Worm (Caenorhabditis elegans): ENCODE measurements around the gene vha-20.

Gene vha-20

DNA sequence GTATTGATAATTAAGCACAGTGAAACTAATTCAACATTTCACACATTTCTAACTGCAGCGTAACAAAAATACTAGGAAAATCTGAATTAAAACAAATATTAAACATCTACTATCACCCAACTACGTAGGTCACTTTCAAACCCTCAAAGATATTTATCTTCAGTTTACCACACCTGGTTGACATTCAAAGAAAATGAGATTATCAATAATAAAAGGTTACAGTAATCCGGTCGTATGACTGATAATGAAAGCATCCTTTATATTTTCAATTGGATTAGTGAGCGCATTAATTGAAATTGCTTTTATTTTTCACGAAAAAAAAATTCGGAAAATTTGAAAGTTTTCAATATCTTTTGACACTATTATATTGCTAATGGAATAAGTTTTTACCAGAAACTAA, 18.2 kb upstream of the vha-20 start:
- TF ChIP-seq F33H1.4 (GFP tag; IDR thresholded peaks at IDR 0.05) (no peak), bed-1 (GFP tag; IDR thresholded peaks at IDR 0.05) (no peak), ceh-40 (GFP tag; IDR thresholded peaks at IDR 0.05) (no peak), ekl-4 (GFP tag; IDR thresholded peaks at IDR 0.05) (no peak)

DNA sequence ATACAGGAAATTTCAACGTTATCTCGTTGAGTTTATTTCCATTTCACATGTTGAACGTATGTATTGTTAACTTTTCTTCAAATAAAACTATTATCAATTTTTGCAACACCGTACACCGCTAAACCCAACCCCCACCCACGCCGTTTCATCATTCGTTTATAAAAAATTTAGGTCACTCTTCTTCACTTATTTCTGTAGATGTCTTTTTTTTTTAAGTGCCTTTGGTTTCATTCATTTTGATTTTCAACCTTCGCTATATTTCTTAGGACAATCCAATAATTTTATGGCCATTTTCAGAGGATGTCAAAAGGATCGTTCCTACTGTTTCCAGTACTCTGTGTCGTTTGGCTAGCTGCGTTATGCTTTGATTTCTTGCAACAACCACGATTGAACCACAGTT, 15.8 kb upstream of the vha-20 start, which contains the start of gene C37E2.3:
Gene C37E2.3 (plus strand): TSS at position 301 of the 400 bp plus-strand sequence.
- no peak for TF ChIP-seq nhr-120 (GFP tag; IDR thresholded peaks at IDR 0.05)
- TF ChIP-seq tlf-1 (GFP tag; optimal IDR thresholded peaks at IDR 0.05), result no peak
- TF ChIP-seq attf-5 (GFP tag; optimal IDR thresholded peaks at IDR 0.05), result no peak
- no peak for TF ChIP-seq attf-6 (GFP tag; IDR thresholded peaks at IDR 0.05)
- TF ChIP-seq mes-4 (tag; optimal IDR thresholded peaks at IDR 0.05), result no peak
- TF ChIP-seq lsl-1 (GFP tag; optimal IDR thresholded peaks at IDR 0.05), result no peak
- TF ChIP-seq rpc-1 (optimal IDR thresholded peaks at IDR 0.05), result no peak
- TF ChIP-seq rpc-1 (tag; optimal IDR thresholded peaks at IDR 0.05), result no peak
- TF ChIP-seq ccch-3 (GFP tag; optimal IDR thresholded peaks at IDR 0.05), result no peak
- no peak for TF ChIP-seq madf-8 (GFP tag; conservative IDR thresholded peaks at IDR 0.05)
- no peak for TF ChIP-seq lsy-27 (tag; optimal IDR thresholded peaks at IDR 0.05; ENCODE audit: borderline replicate concordance, insufficient read depth)

DNA sequence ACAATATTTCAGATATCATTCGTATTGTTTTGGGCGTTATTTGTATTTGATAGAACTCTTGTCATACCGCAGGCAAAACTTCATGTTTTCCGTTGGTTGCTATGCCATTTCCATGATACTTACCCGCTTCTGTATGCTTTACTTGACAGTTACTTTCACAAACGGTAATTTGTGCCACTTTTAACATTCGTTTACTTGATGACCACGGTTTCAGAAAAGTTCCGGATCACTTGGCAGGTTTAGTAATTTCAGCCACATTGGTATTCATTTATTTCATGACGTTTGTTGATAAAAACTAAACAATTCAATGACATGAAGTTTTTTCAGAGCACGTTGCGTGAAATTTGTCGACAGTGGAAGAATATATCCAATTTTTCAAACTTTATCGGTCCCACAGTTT, 15.2 kb upstream of the vha-20 start:
- TF ChIP-seq attf-6 (GFP tag; IDR thresholded peaks at IDR 0.05) (no peak), F57A8.1 (GFP tag; optimal IDR thresholded peaks at IDR 0.05) (no peak), nhr-27 (tag; optimal IDR thresholded peaks at IDR 0.05) (no peak), hlh-26 (GFP tag; conservative IDR thresholded peaks at IDR 0.05) (no peak), ceh-100 (GFP tag; IDR thresholded peaks at IDR 0.05) (no peak), ceh-91 (GFP tag; IDR thresholded peaks at IDR 0.05) (no peak), K11D2.4 (GFP tag; IDR thresholded peaks at IDR 0.05) (no peak), ztf-26 (tag; optimal IDR thresholded peaks at IDR 0.05) (no peak)

DNA sequence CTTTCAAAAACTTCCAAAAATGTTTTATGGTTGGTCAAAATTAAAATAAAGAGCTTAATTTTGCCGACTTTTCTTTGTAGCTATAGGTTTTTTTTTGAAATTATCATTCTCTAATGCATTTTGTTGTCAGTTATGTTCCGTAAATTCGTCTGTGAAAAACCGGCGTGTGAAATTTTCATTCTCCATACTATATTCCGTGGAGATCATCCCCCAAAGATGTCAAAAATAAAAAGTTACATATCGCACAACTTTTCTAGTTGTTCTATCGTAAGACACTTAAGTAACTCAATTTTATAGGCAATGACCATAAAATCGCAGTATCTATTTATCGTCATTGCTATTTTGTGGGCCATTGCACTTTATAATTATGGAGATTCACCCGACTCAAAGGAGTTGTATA, 14.4 kb upstream of the vha-20 start, which contains the start of gene C37E2.10:
Gene C37E2.10 (plus strand): TSS at position 301 of the 400 bp plus-strand sequence.
- TF ChIP-seq somi-1 (GFP tag; optimal IDR thresholded peaks at IDR 0.05) (no peak), Y53F4B.3 (GFP tag; IDR thresholded peaks at IDR 0.05) (no peak), sea-2 (GFP tag; IDR thresholded peaks at IDR 0.05) (no peak), ztf-18 (tag; optimal IDR thresholded peaks at IDR 0.05) (no peak), nhr-27 (tag; optimal IDR thresholded peaks at IDR 0.05) (no peak), ceh-27 (GFP tag; optimal IDR thresholded peaks at IDR 0.05) (no peak), B0035.1 (tag; optimal IDR thresholded peaks at IDR 0.05) (no peak), attf-3 (GFP tag; conservative IDR thresholded peaks at IDR 0.05) (no peak), T07F8.4 (tag; optimal IDR thresholded peaks at IDR 0.05) (no peak), dpff-1 (tag; optimal IDR thresholded peaks at IDR 0.05) (no peak)

DNA sequence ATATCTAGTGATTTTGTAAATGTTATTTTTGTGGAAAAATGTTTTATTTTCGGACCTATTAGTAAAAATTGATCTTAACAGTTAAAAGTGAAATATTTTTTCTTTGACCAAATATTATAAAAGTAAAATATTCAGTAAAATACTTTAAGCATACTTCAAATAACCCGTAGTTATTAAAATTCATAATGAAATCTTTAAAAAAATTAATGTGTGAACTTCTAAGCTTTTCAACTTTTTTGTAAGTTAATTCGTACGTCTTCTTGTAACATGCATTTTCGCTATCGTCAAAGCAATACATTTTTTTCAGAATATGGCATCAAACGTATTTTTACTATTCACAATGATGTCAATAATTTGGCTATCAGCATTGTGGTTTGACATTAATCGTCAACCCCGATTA, 11.4 kb upstream of the vha-20 start, which contains the start of gene C37E2.2:
Gene C37E2.2 (plus strand): TSS at position 301 of the 400 bp plus-strand sequence.
- TF ChIP-seq unc-130 (GFP tag; optimal IDR thresholded peaks at IDR 0.05) (no peak), him-1 (tag; optimal IDR thresholded peaks at IDR 0.05) (no peak), hsf-1 (GFP tag; IDR thresholded peaks at IDR 0.05) (no peak), C17E4.6 (GFP tag; IDR thresholded peaks at IDR 0.05) (no peak), atf-7 (tag; optimal IDR thresholded peaks at IDR 0.05) (no peak), attf-3 (GFP tag; conservative IDR thresholded peaks at IDR 0.05) (no peak), F37B4.10 (GFP tag; IDR thresholded peaks at IDR 0.05) (no peak), attf-6 (GFP tag; IDR thresholded peaks at IDR 0.05) (no peak), xnd-1 (tag; optimal IDR thresholded peaks at IDR 0.05) (no peak), ZK185.1 (tag; optimal IDR thresholded peaks at IDR 0.05; ENCODE audit: poor library complexity, severe bottlenecking) (no peak), madf-3 (GFP tag; IDR thresholded peaks at IDR 0.05) (no peak), die-1 (tag; optimal IDR thresholded peaks at IDR 0.05) (no peak), F33H1.4 (GFP tag; IDR thresholded peaks at IDR 0.05) (no peak), snpc-1.3 (tag; optimal IDR thresholded peaks at IDR 0.05; ENCODE audit: insufficient read depth) (no peak), unc-62 (GFP tag; optimal IDR thresholded peaks at IDR 0.05) (no peak), madf-6 (GFP tag; IDR thresholded peaks at IDR 0.05) (no peak)

All from whole organism, young adult.